Fruit fly (Drosophila melanogaster) whole organism, embryonic: ENCODE measurements around the gene CCKLR-17D1.
A peak's percentile ranks its signal among the peaks of the same experiment; 100 is the strongest.

Experiments
- Adf1 ChIP-seq: fragments of 200-800 bp; sonication (Bioruptor generic); IDR thresholded peaks from 2 replicates; pipeline ENCODE4 v1.3.6; 2022; ENCODE audit warnings: missing biosample characterization, missing genetic modification characterization
- B-H1 ChIP-seq: fragments of 200-800 bp; sonication (Bioruptor generic); IDR thresholded peaks from 3 replicates; pipeline ENCODE4 v1.3.6; 2022; ENCODE audit warnings: missing biosample characterization, missing genetic modification characterization
- Blimp-1 ChIP-seq: fragments of 200-800 bp; sonication (Bioruptor generic); optimal IDR thresholded peaks from 3 replicates; lab custom pipeline; 2018; ENCODE audit warnings: missing biosample characterization, missing genetic modification characterization, mild to moderate bottlenecking, moderate library complexity, missing genetic modification reagents
- BtbVII ChIP-seq: fragments of 200-800 bp; sonication (Bioruptor generic); optimal IDR thresholded peaks from 3 replicates; lab custom pipeline; 2017; ENCODE audit warnings: missing biosample characterization, mild to moderate bottlenecking, missing genetic modification characterization
- CG10959 ChIP-seq: fragments of 200-800 bp; sonication (Bioruptor generic); IDR thresholded peaks from 2 replicates; pipeline ENCODE4 v1.3.6; 2022; ENCODE audit warnings: missing biosample characterization, missing genetic modification characterization
- CG10979 ChIP-seq: fragments of 200-800 bp; sonication (Bioruptor generic); optimal IDR thresholded peaks from 2 replicates; lab custom pipeline; 2018; ENCODE audit warnings: missing biosample characterization, mild to moderate bottlenecking, missing genetic modification characterization, moderate library complexity
- CG12236 ChIP-seq: fragments of 200-800 bp; sonication (Bioruptor generic); optimal IDR thresholded peaks from 2 replicates; lab custom pipeline; 2016; ENCODE audit warnings: missing biosample characterization, missing genetic modification characterization
- CG12769 ChIP-seq: fragments of 200-800 bp; sonication (Bioruptor generic); optimal IDR thresholded peaks from 2 replicates; lab custom pipeline; 2019; ENCODE audit warnings: missing biosample characterization, mild to moderate bottlenecking, missing genetic modification characterization, moderate library complexity
- CG1603 ChIP-seq: fragments of 200-800 bp; sonication (Bioruptor generic); optimal IDR thresholded peaks from 2 replicates; lab custom pipeline; 2019; ENCODE audit warnings: missing biosample characterization, mild to moderate bottlenecking, missing genetic modification characterization, moderate library complexity
- CG17802 ChIP-seq: fragments of 200-800 bp; sonication (Bioruptor generic); optimal IDR thresholded peaks from 2 replicates; lab custom pipeline; 2018; ENCODE audit warnings: missing biosample characterization, mild to moderate bottlenecking, missing genetic modification characterization, moderate library complexity
- CG30020 ChIP-seq: fragments of 200-800 bp; optimal IDR thresholded peaks from 2 replicates; lab custom pipeline; 2019; ENCODE audit warnings: missing biosample characterization, mild to moderate bottlenecking, missing genetic modification characterization, moderate library complexity
- CG31441 ChIP-seq: fragments of 200-800 bp; sonication (Bioruptor generic); IDR thresholded peaks from 2 replicates; pipeline ENCODE4 v1.3.6; 2022; ENCODE audit warnings: missing biosample characterization, missing genetic modification characterization
- CG3163 ChIP-seq: fragments of 200-800 bp; sonication (Bioruptor generic); optimal IDR thresholded peaks from 3 replicates; lab custom pipeline; 2016; ENCODE audit warnings: missing biosample characterization, missing genetic modification characterization
- CG33557 ChIP-seq: fragments of 200-800 bp; sonication (Bioruptor generic); optimal IDR thresholded peaks from 2 replicates; lab custom pipeline; 2019; ENCODE audit warnings: missing biosample characterization, mild to moderate bottlenecking, missing genetic modification characterization, moderate library complexity
- CG34224 ChIP-seq: fragments of 200-800 bp; sonication (Bioruptor generic); IDR thresholded peaks from 3 replicates; pipeline ENCODE4 v1.3.6; 2022; ENCODE audit warnings: missing biosample characterization, missing genetic modification characterization; ENCODE audit not compliant: partially characterized antibody
- CG4617 ChIP-seq: fragments of 200-800 bp; sonication (Bioruptor generic); optimal IDR thresholded peaks from 3 replicates; lab custom pipeline; 2016; ENCODE audit warnings: missing biosample characterization, missing genetic modification characterization, borderline replicate concordance
- CG5180 ChIP-seq: fragments of 200-800 bp; sonication (Bioruptor generic); optimal IDR thresholded peaks from 3 replicates; lab custom pipeline; 2017; ENCODE audit warnings: missing biosample characterization, missing genetic modification characterization, mild to moderate bottlenecking, moderate library complexity, missing genetic modification reagents
- CG5245 ChIP-seq: fragments of 200-800 bp; sonication (Bioruptor generic); optimal IDR thresholded peaks from 3 replicates; lab custom pipeline; 2016; ENCODE audit warnings: missing biosample characterization, missing genetic modification characterization
- CG7372 ChIP-seq: fragments of 200-800 bp; sonication (Bioruptor generic); IDR thresholded peaks from 2 replicates; pipeline ENCODE4 v1.3.6; 2022; ENCODE audit warnings: missing biosample characterization, missing genetic modification characterization
- CG8089 ChIP-seq: fragments of 200-800 bp; sonication (Bioruptor generic); optimal IDR thresholded peaks from 3 replicates; lab custom pipeline; 2016; ENCODE audit warnings: missing biosample characterization, missing genetic modification characterization
- Chrac-16 ChIP-seq: fragments of 200-800 bp; sonication (Bioruptor generic); optimal IDR thresholded peaks from 3 replicates; lab custom pipeline; 2016; ENCODE audit warnings: missing biosample characterization, missing genetic modification characterization
- D19B ChIP-seq: fragments of 200-800 bp; sonication (Bioruptor generic); optimal IDR thresholded peaks from 2 replicates; lab custom pipeline; 2017; ENCODE audit warnings: missing biosample characterization, mild to moderate bottlenecking, missing genetic modification characterization
- Deaf1 ChIP-seq: fragments of 200-800 bp; optimal IDR thresholded peaks from 3 replicates; lab custom pipeline; 2019; ENCODE audit warnings: missing biosample characterization, mild to moderate bottlenecking, missing genetic modification characterization, moderate library complexity
- Dek ChIP-seq: fragments of 200-800 bp; sonication (Bioruptor generic); optimal IDR thresholded peaks from 3 replicates; lab custom pipeline; 2019; ENCODE audit warnings: missing biosample characterization, mild to moderate bottlenecking, missing genetic modification characterization, moderate library complexity
- Drgx ChIP-seq: fragments of 200-800 bp; sonication (Bioruptor generic); IDR thresholded peaks from 2 replicates; pipeline ENCODE4 v1.3.6; 2022; ENCODE audit warnings: missing biosample characterization, missing genetic modification characterization
- Jarid2 ChIP-seq: fragments of 200-800 bp; sonication (Bioruptor generic); optimal IDR thresholded peaks from 3 replicates; lab custom pipeline; 2017; ENCODE audit warnings: mild to moderate bottlenecking, missing biosample characterization, missing genetic modification reagents, missing genetic modification characterization
- Med ChIP-seq: fragments of 200-800 bp; sonication (Bioruptor generic); peaks from one replicate; lab custom pipeline; 2016; ENCODE audit warnings: missing biosample characterization, missing genetic modification characterization, mild to moderate bottlenecking, inconsistent platforms, moderate library complexity
- Trl ChIP-seq, 3 experiments: fragments of >200 bp in 2 of 3; fragments of 200-800 bp in 1 of 3; sonication (Bioruptor generic) in 1 of 3; optimal IDR thresholded peaks; 2 replicates in 1 of 3; 3 replicates in 2 of 3; lab custom pipeline; 2016 to 2017; ENCODE audit warnings: missing biosample characterization in 1 of 3, missing genetic modification characterization in 1 of 3
- YL-1 ChIP-seq: fragments of 200-800 bp; sonication (Bioruptor generic); optimal IDR thresholded peaks from 3 replicates; lab custom pipeline; 2017; ENCODE audit warnings: missing biosample characterization, mild to moderate bottlenecking, missing genetic modification characterization
- abd-A ChIP-seq: fragments of 200-800 bp; sonication (Bioruptor generic); optimal IDR thresholded peaks from 3 replicates; lab custom pipeline; 2019; ENCODE audit warnings: missing biosample characterization, mild to moderate bottlenecking, missing genetic modification characterization, moderate library complexity
- bbx ChIP-seq: fragments of 200-800 bp; sonication (Bioruptor generic); IDR thresholded peaks from 2 replicates; pipeline ENCODE4 v1.3.6; 2022; ENCODE audit warnings: missing biosample characterization, missing genetic modification characterization; ENCODE audit not compliant: partially characterized antibody
- cg ChIP-seq: fragments of 200-800 bp; sonication (Bioruptor generic); optimal IDR thresholded peaks from 3 replicates; lab custom pipeline; 2019; ENCODE audit warnings: missing biosample characterization, mild to moderate bottlenecking, missing genetic modification characterization, moderate library complexity
- chif ChIP-seq, 2 experiments: fragments of 200-800 bp; sonication (Bioruptor generic); optimal IDR thresholded peaks; 3 replicates each; lab custom pipeline; 2016; ENCODE audit warnings: missing biosample characterization in 2 of 2, missing genetic modification characterization in 2 of 2
- crol ChIP-seq: fragments of 200-800 bp; sonication (Bioruptor generic); IDR thresholded peaks from 2 replicates; pipeline ENCODE4 v1.3.6; 2022; ENCODE audit warnings: missing biosample characterization, missing genetic modification characterization
- dmrt11E ChIP-seq: fragments of 200-800 bp; sonication (Bioruptor generic); optimal IDR thresholded peaks from 3 replicates; lab custom pipeline; 2018; ENCODE audit warnings: missing biosample characterization, mild to moderate bottlenecking, missing genetic modification characterization, moderate library complexity
- fru ChIP-seq: fragments of >200 bp; optimal IDR thresholded peaks from 2 replicates; lab custom pipeline; 2017
- knrl ChIP-seq: fragments of 200-800 bp; sonication (Bioruptor generic); IDR thresholded peaks from 3 replicates; pipeline ENCODE4 v1.3.6; 2022; ENCODE audit warnings: missing biosample characterization, missing genetic modification characterization; ENCODE audit not compliant: partially characterized antibody
- oc ChIP-seq: fragments of 200-800 bp; sonication (Bioruptor generic); optimal IDR thresholded peaks from 2 replicates; lab custom pipeline; 2018; ENCODE audit warnings: missing biosample characterization, mild to moderate bottlenecking, missing genetic modification characterization, moderate library complexity
- psq ChIP-seq: fragments of 200-800 bp; sonication (Bioruptor generic); optimal IDR thresholded peaks from 2 replicates; lab custom pipeline; 2017; ENCODE audit warnings: missing biosample characterization, missing genetic modification characterization
- ranshi ChIP-seq: fragments of 200-800 bp; sonication (Bioruptor generic); IDR thresholded peaks from 2 replicates; pipeline ENCODE4 v1.3.6; 2022; ENCODE audit warnings: missing biosample characterization, missing genetic modification characterization
- slbo ChIP-seq: fragments of 200-800 bp; sonication (Bioruptor generic); IDR thresholded peaks from 2 replicates; pipeline ENCODE4 v1.3.6; 2022; ENCODE audit warnings: missing biosample characterization, missing genetic modification characterization
- slp2 ChIP-seq: fragments of 200-800 bp; sonication (Bioruptor generic); optimal IDR thresholded peaks from 2 replicates; lab custom pipeline; 2016; ENCODE audit warnings: missing biosample characterization, missing genetic modification characterization
- ttk ChIP-seq: fragments of 200-800 bp; sonication (Bioruptor generic); IDR thresholded peaks from 2 replicates; pipeline ENCODE4 v2.1.2; 2022; ENCODE audit warnings: missing biosample characterization, missing genetic modification characterization
- tx ChIP-seq: fragments of 200-800 bp; sonication (Bioruptor generic); optimal IDR thresholded peaks from 2 replicates; lab custom pipeline; 2016; ENCODE audit warnings: missing biosample characterization, missing genetic modification characterization
- vvl ChIP-seq: fragments of 200-800 bp; sonication (Bioruptor generic); IDR thresholded peaks from 2 replicates; pipeline ENCODE4 v1.3.6; 2022; ENCODE audit warnings: missing biosample characterization, missing genetic modification characterization
- z ChIP-seq: fragments of 200-800 bp; sonication (Bioruptor generic); IDR thresholded peaks from 3 replicates; pipeline ENCODE4 v1.3.6; 2022; ENCODE audit warnings: missing biosample characterization, missing genetic modification characterization

Gene CCKLR-17D1

DNA sequence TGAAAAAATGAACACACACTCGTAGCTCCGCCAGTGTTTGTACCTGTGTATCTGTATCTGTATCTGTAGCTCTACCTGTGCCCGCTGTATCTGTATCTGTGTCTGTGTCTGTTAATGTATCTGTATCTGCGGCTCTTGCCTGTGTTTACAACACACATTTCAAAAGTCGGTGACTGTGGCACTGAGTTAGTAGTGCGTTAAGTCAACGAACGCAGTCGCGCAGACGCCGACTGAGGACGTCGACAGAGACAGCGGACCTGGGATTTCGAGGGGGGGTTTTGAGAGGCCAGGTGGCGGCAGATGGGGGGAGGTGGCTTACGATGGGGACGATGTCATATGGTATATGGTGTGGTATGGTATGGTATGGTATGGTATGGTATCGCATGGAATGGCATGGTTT is 58.1 kb downstream of the CCKLR-17D1 start (continued):
- TF ChIP-seq CG34224 = no peak
- no peak for TF ChIP-seq ttk (GFP tag; lab: Robert Waterston, UW)
- TF ChIP-seq dmrt11E (tag; lab: Kevin White, UChicago) = no peak
- TF ChIP-seq abd-A (tag; lab: Kevin White, UChicago) = peak; percentile 58
- TF ChIP-seq CG12769 = peak; percentile 25
- peak; percentile 79 for TF ChIP-seq cg (GFP tag; lab: Kevin White, UChicago)
- no peak for TF ChIP-seq slbo (GFP tag; lab: Robert Waterston, UW)
- TF ChIP-seq Dek (tag; lab: Kevin White, UChicago) = no peak
- TF ChIP-seq oc = peak; percentile 16
- peak; percentile 61; the same call in 1 of the 2 replicates for TF ChIP-seq vvl (GFP tag; lab: Robert Waterston, UW)
- TF ChIP-seq fru = no peak
- TF ChIP-seq CG8089 (GFP tag; lab: Kevin White, UChicago) = no peak
- no peak for TF ChIP-seq CG17802 (tag; lab: Kevin White, UChicago)
- TF ChIP-seq, all 482 proteins: peak for 12

dm6 chrX:18665715-18666267 is 60.6 kb downstream of the CCKLR-17D1 start:
- TF ChIP-seq vvl (GFP tag; lab: Robert Waterston, UW) (0 out of 2 replicates have a peak, but pooled peaks have one; percentile 13), ranshi (no peak), z (GFP tag; lab: Robert Waterston, UW) (peak; percentile 92), Blimp-1 (GFP tag; lab: Kevin White, UChicago) (peak; percentile 7), knrl (0 out of 3 replicates have a peak, but pooled peaks have one; percentile 9), CG5245 (GFP tag; lab: Kevin White, UChicago) (no peak), Deaf1 (peak; percentile 33), CG5180 (GFP tag; lab: Kevin White, UChicago) (peak; percentile 98), CG17802 (tag; lab: Kevin White, UChicago) (no peak), CG3163 (GFP tag; lab: Kevin White, UChicago) (peak; percentile 81), crol (peak; percentile 16; the same call in 1 of the 2 replicates), Trl (optimal IDR thresholded peaks at IDR 0.05; lab: Kevin White, UChicago) (peak in 1 of 2 experiments; percentile 13), Trl (GFP tag; optimal IDR thresholded peaks at IDR 0.05; lab: Kevin White, UChicago) (no peak), CG12236 (no peak), Jarid2 (GFP tag; lab: Kevin White, UChicago) (peak; percentile 36), slp2 (GFP tag; lab: Kevin White, UChicago) (no peak), BtbVII (no peak), CG7372 (GFP tag; lab: Robert Waterston, UW) (peak; percentile 56), bbx (GFP tag; lab: Robert Waterston, UW) (no peak), Chrac-16 (GFP tag; lab: Kevin White, UChicago) (no peak), psq (GFP tag; lab: Kevin White, UChicago) (no peak), CG10979 (tag; lab: Kevin White, UChicago) (no peak), tx (GFP tag; lab: Kevin White, UChicago) (no peak), B-H1 (no peak), Adf1 (GFP tag; lab: Robert Waterston, UW) (peak; percentile 30; the same call in 1 of the 2 replicates), Med (GFP tag; lab: Kevin White, UChicago) (peak; percentile 13)
- TF ChIP-seq, all 482 proteins: peak for 13

DNA sequence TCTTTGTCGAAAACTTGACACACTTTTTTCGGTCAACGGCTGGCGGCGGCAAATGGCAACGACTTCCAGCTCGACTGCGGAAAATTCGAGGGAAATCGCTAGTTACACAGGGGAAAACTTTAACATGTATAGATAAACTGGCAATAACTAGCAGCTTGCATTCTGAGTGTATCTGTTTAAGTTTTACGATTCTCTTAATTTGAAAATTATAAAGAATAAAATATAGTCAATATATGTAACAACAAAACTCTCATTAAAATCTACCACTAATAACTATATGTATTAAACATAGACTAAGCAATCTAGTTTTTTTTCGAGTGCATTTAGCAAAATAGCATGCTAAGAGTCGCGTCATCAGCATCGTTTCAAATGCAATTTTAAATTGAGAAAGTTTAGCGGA is 63.0 kb downstream of the CCKLR-17D1 start:
- TF ChIP-seq CG33557 (GFP tag; lab: Kevin White, UChicago) (no peak), CG1603 (no peak), D19B (no peak), YL-1 (GFP tag; lab: Kevin White, UChicago) (no peak), Drgx (GFP tag; lab: Robert Waterston, UW) (no peak), chif (GFP tag; optimal IDR thresholded peaks at IDR 0.05; lab: Kevin White, UChicago) (no peak), CG31441 (no peak), CG10959 (no peak), CG30020 (no peak), Adf1 (GFP tag; lab: Robert Waterston, UW) (no peak), CG4617 (no peak)
- TF ChIP-seq, all 482 proteins: peak for 0
